Fruit fly (Drosophila melanogaster): ENCODE data around the gene CG6324.

- TF ChIP-seq cic (GFP tag; optimal IDR thresholded peaks at IDR 0.05) (no peak), CG7101 (tag; optimal IDR thresholded peaks at IDR 0.05) (no peak), Hr96 (GFP tag; optimal IDR thresholded peaks at IDR 0.05) (no peak), cnc (optimal IDR thresholded peaks at IDR 0.05) (no peak), CG12768 (GFP tag; optimal IDR thresholded peaks at IDR 0.05) (no peak), bab1 (GFP tag; optimal IDR thresholded peaks at IDR 0.05) (peak; percentile 8), toe (GFP tag; optimal IDR thresholded peaks at IDR 0.05) (no peak), CG7045 (GFP tag; optimal IDR thresholded peaks at IDR 0.05) (no peak), pad (GFP tag; optimal IDR thresholded peaks at IDR 0.05) (no peak), tj (GFP tag; optimal IDR thresholded peaks at IDR 0.05) (no peak), CG1620 (GFP tag; optimal IDR thresholded peaks at IDR 0.05) (no peak), CG33017 (tag; optimal IDR thresholded peaks at IDR 0.05) (no peak), Clk (GFP tag; optimal IDR thresholded peaks at IDR 0.05) (no peak), kay (GFP tag; ENCODE audit: borderline replicate concordance) (no peak)
Measured at dm6 chrX:15475367-15475789, 513 bp upstream of the CG6324 start, which contains the start of gene mh.
